Fruit fly (Drosophila melanogaster) whole organism, prepupa: ENCODE results near the gene CG33169.
A peak's percentile ranks its signal among the peaks of the same experiment; 100 is the strongest.

Experiments used
- Blimp-1 ChIP-seq: fragments of 200-800 bp; sonication (Bioruptor generic); optimal IDR thresholded peaks from 3 replicates; lab custom pipeline; 2017; ENCODE audit warnings: missing biosample characterization, missing genetic modification characterization, mild to moderate bottlenecking, moderate library complexity, missing genetic modification reagents
- CG10631 ChIP-seq: fragments of 200-800 bp; sonication (Bioruptor generic); optimal IDR thresholded peaks from 2 replicates; lab custom pipeline; 2016; ENCODE audit warnings: missing biosample characterization, missing genetic modification characterization
- CG10669 ChIP-seq: fragments of 200-800 bp; sonication (Bioruptor generic); optimal IDR thresholded peaks from 3 replicates; lab custom pipeline; 2018; ENCODE audit warnings: missing biosample characterization, mild to moderate bottlenecking, missing genetic modification characterization, moderate library complexity
- CG11762 ChIP-seq: fragments of 200-800 bp; sonication (Bioruptor generic); optimal IDR thresholded peaks from 3 replicates; lab custom pipeline; 2016; ENCODE audit warnings: missing biosample characterization, missing genetic modification characterization; ENCODE audit not compliant: insufficient read depth
- CG11902 ChIP-seq: fragments of 200-800 bp; sonication (Bioruptor generic); optimal IDR thresholded peaks from 3 replicates; lab custom pipeline; 2016; ENCODE audit warnings: missing biosample characterization, missing genetic modification characterization
- CG15336 ChIP-seq: fragments of 200-800 bp; sonication (Bioruptor generic); IDR thresholded peaks from 2 replicates; pipeline ENCODE4 v1.3.6; 2022; ENCODE audit warnings: missing biosample characterization, missing genetic modification characterization
- CG1621 ChIP-seq: fragments of 200-800 bp; sonication (Bioruptor generic); optimal IDR thresholded peaks from 3 replicates; lab custom pipeline; 2018; ENCODE audit warnings: missing biosample characterization, mild to moderate bottlenecking, missing genetic modification characterization
- CG16779 ChIP-seq: fragments of 200-800 bp; sonication (Bioruptor generic); optimal IDR thresholded peaks from 3 replicates; lab custom pipeline; 2017; ENCODE audit warnings: missing biosample characterization, mild to moderate bottlenecking, missing genetic modification characterization
- CG3032 ChIP-seq: fragments of 200-800 bp; optimal IDR thresholded peaks from 2 replicates; lab custom pipeline; 2019; ENCODE audit warnings: missing biosample characterization, mild to moderate bottlenecking, missing genetic modification characterization, moderate library complexity
- CG31627 ChIP-seq: fragments of 200-800 bp; sonication (Bioruptor generic); optimal IDR thresholded peaks from 3 replicates; lab custom pipeline; 2016; ENCODE audit warnings: missing biosample characterization, missing genetic modification characterization
- CG34406 ChIP-seq: fragments of 200-800 bp; sonication (Bioruptor generic); optimal IDR thresholded peaks from 3 replicates; lab custom pipeline; 2016; ENCODE audit warnings: missing biosample characterization, missing genetic modification characterization
- CG3919 ChIP-seq: fragments of 200-800 bp; sonication (Bioruptor generic); optimal IDR thresholded peaks from 3 replicates; lab custom pipeline; 2016; ENCODE audit warnings: missing biosample characterization, missing genetic modification characterization
- CG6163 ChIP-seq: fragments of 200-800 bp; sonication (Bioruptor generic); IDR thresholded peaks from 3 replicates; pipeline ENCODE4 v1.3.6; 2022; ENCODE audit warnings: missing biosample characterization, missing genetic modification characterization
- CG6276 ChIP-seq: fragments of 200-800 bp; sonication (Bioruptor generic); optimal IDR thresholded peaks from 2 replicates; lab custom pipeline; 2017; ENCODE audit warnings: missing biosample characterization, mild to moderate bottlenecking, missing genetic modification characterization
- CG6792 ChIP-seq: fragments of 200-800 bp; sonication (Bioruptor generic); optimal IDR thresholded peaks from 3 replicates; lab custom pipeline; 2016; ENCODE audit warnings: missing biosample characterization, missing genetic modification characterization
- CG6808 ChIP-seq: fragments of 200-800 bp; sonication (Bioruptor generic); optimal IDR thresholded peaks from 3 replicates; lab custom pipeline; 2017; ENCODE audit warnings: missing biosample characterization, missing genetic modification characterization, mild to moderate bottlenecking, moderate library complexity, missing genetic modification reagents
- CG7368 ChIP-seq: fragments of 200-800 bp; sonication (Bioruptor generic); optimal IDR thresholded peaks from 3 replicates; lab custom pipeline; 2016; ENCODE audit warnings: missing biosample characterization, missing genetic modification characterization
- CG8319 ChIP-seq: fragments of 200-800 bp; sonication (Bioruptor generic); optimal IDR thresholded peaks from 3 replicates; lab custom pipeline; 2016; ENCODE audit warnings: missing biosample characterization, missing genetic modification characterization
- CG8632 ChIP-seq: fragments of 200-800 bp; sonication (Bioruptor generic); optimal IDR thresholded peaks from 3 replicates; lab custom pipeline; 2016; ENCODE audit warnings: missing biosample characterization, missing genetic modification characterization
- CG9139 ChIP-seq: fragments of 200-800 bp; sonication (Bioruptor generic); optimal IDR thresholded peaks from 3 replicates; lab custom pipeline; 2017; ENCODE audit warnings: missing biosample characterization, mild to moderate bottlenecking, missing genetic modification characterization
- Eip75B ChIP-seq: fragments of 200-800 bp; sonication (Bioruptor generic); optimal IDR thresholded peaks from 3 replicates; lab custom pipeline; 2016; ENCODE audit warnings: missing biosample characterization, missing genetic modification characterization
- Eip78C ChIP-seq: fragments of 200-800 bp; sonication (Bioruptor generic); peaks from one replicate; lab custom pipeline; 2016; ENCODE audit warnings: missing biosample characterization, missing genetic modification characterization
- Eip93F ChIP-seq: fragments of 200-800 bp; sonication (Bioruptor generic); optimal IDR thresholded peaks from 2 replicates; lab custom pipeline; 2016; ENCODE audit warnings: missing biosample characterization, mild to moderate bottlenecking, missing genetic modification characterization
- Ets21C ChIP-seq: fragments of 200-800 bp; sonication (Bioruptor generic); optimal IDR thresholded peaks from 3 replicates; lab custom pipeline; 2016; ENCODE audit warnings: missing biosample characterization, missing genetic modification characterization
- Ets96B ChIP-seq: fragments of 200-800 bp; optimal IDR thresholded peaks from 2 replicates; lab custom pipeline; 2019; ENCODE audit warnings: missing biosample characterization, mild to moderate bottlenecking, missing genetic modification characterization, moderate library complexity
- Gug ChIP-seq: fragments of 200-800 bp; sonication (Bioruptor generic); IDR thresholded peaks from 2 replicates; pipeline ENCODE4 v1.3.6; 2022; ENCODE audit warnings: missing biosample characterization, missing genetic modification characterization
- Hr39 ChIP-seq: fragments of 200-800 bp; sonication (Bioruptor generic); optimal IDR thresholded peaks from 2 replicates; lab custom pipeline; 2016; ENCODE audit warnings: missing biosample characterization, missing genetic modification characterization
- Hr4 ChIP-seq: fragments of 200-800 bp; sonication (Bioruptor generic); optimal IDR thresholded peaks from 3 replicates; lab custom pipeline; 2016; ENCODE audit warnings: missing biosample characterization, missing genetic modification characterization
- OdsH ChIP-seq: fragments of 200-800 bp; sonication (Bioruptor generic); optimal IDR thresholded peaks from 3 replicates; lab custom pipeline; 2016; ENCODE audit warnings: missing biosample characterization, missing genetic modification characterization
- Smox ChIP-seq: fragments of 200-800 bp; sonication (Bioruptor generic); optimal IDR thresholded peaks from 3 replicates; lab custom pipeline; 2016; ENCODE audit warnings: missing biosample characterization, missing genetic modification characterization
- Sox102F ChIP-seq: fragments of 200-800 bp; sonication (Bioruptor generic); optimal IDR thresholded peaks from 2 replicates; lab custom pipeline; 2016; ENCODE audit warnings: missing biosample characterization, mild to moderate bottlenecking, missing genetic modification characterization
- Sox14 ChIP-seq: fragments of 200-800 bp; sonication (Bioruptor generic); optimal IDR thresholded peaks from 3 replicates; lab custom pipeline; 2016; ENCODE audit warnings: missing biosample characterization, missing genetic modification characterization
- achi ChIP-seq: fragments of 200-800 bp; sonication (Bioruptor generic); optimal IDR thresholded peaks from 3 replicates; lab custom pipeline; 2016; ENCODE audit warnings: missing biosample characterization, missing genetic modification characterization
- cyc ChIP-seq: fragments of 200-800 bp; sonication (Bioruptor generic); optimal IDR thresholded peaks from 3 replicates; lab custom pipeline; 2016; ENCODE audit warnings: missing biosample characterization, missing genetic modification characterization
- dac ChIP-seq: fragments of 200-800 bp; sonication (Bioruptor generic); optimal IDR thresholded peaks from 2 replicates; lab custom pipeline; 2017; ENCODE audit warnings: missing biosample characterization, mild to moderate bottlenecking, missing genetic modification characterization
- dsx ChIP-seq: fragments of 200-800 bp; optimal IDR thresholded peaks from 3 replicates; lab custom pipeline; 2019; ENCODE audit warnings: missing biosample characterization, mild to moderate bottlenecking, missing genetic modification characterization, moderate library complexity; ENCODE audit not compliant: poor library complexity, severe bottlenecking
- eg ChIP-seq: fragments of 200-800 bp; sonication (Bioruptor generic); IDR thresholded peaks from 3 replicates; pipeline ENCODE4 v1.3.6; 2022; ENCODE audit warnings: missing biosample characterization, missing genetic modification characterization
- esn ChIP-seq: fragments of 200-800 bp; sonication (Bioruptor generic); optimal IDR thresholded peaks from 2 replicates; lab custom pipeline; 2016; ENCODE audit warnings: missing biosample characterization, mild to moderate bottlenecking, missing genetic modification characterization, moderate library complexity
- fd59A ChIP-seq: fragments of 200-800 bp; sonication (Bioruptor generic); optimal IDR thresholded peaks from 2 replicates; lab custom pipeline; 2017; ENCODE audit warnings: missing biosample characterization, mild to moderate bottlenecking, missing genetic modification characterization, missing genetic modification reagents
- lz ChIP-seq: fragments of 200-800 bp; sonication (Bioruptor generic); optimal IDR thresholded peaks from 3 replicates; lab custom pipeline; 2016; ENCODE audit warnings: missing biosample characterization, missing genetic modification characterization
- net ChIP-seq: fragments of 200-800 bp; sonication (Bioruptor generic); optimal IDR thresholded peaks from 3 replicates; lab custom pipeline; 2016; ENCODE audit warnings: missing biosample characterization, missing genetic modification characterization
- pdm3 ChIP-seq: fragments of 200-800 bp; sonication (Bioruptor generic); optimal IDR thresholded peaks from 3 replicates; lab custom pipeline; 2016; ENCODE audit warnings: missing biosample characterization, missing genetic modification characterization
- spab ChIP-seq: fragments of 200-800 bp; sonication (Bioruptor generic); optimal IDR thresholded peaks from 2 replicates; lab custom pipeline; 2017; ENCODE audit warnings: missing biosample characterization, mild to moderate bottlenecking, missing genetic modification characterization, missing genetic modification reagents
- ss ChIP-seq, 2 experiments: fragments of 200-800 bp; sonication (Bioruptor generic); optimal IDR thresholded peaks; 2 replicates in 1 of 2; 3 replicates in 1 of 2; lab custom pipeline; 2017 to 2018; ENCODE audit warnings: mild to moderate bottlenecking in 2 of 2, missing biosample characterization in 2 of 2, missing genetic modification characterization in 2 of 2, moderate library complexity in 1 of 2
- svp ChIP-seq: fragments of 200-800 bp; sonication (Bioruptor generic); peaks from one replicate; lab custom pipeline; 2016; ENCODE audit warnings: missing biosample characterization, missing genetic modification characterization
- vri ChIP-seq: fragments of 200-800 bp; sonication (Bioruptor generic); optimal IDR thresholded peaks from 3 replicates; lab custom pipeline; 2016; ENCODE audit warnings: missing biosample characterization, mild to moderate bottlenecking, missing genetic modification characterization

Gene CG33169

dm6 chr3L:22839726-22840228, 23.9 kb upstream of the CG33169 start (continued):
- TF ChIP-seq fd59A, result peak; percentile 46
- TF ChIP-seq CG8632, result peak; percentile 1
- peak; percentile 46 for TF ChIP-seq Ets96B (tag; lab: Kevin White, UChicago)
- TF ChIP-seq svp, result peak; percentile 87
- peak; percentile 12 for TF ChIP-seq achi
- TF ChIP-seq CG15336, result 0 out of 2 replicates have a peak, but pooled peaks have one; percentile 17
- TF ChIP-seq eg (GFP tag; lab: Robert Waterston, UW), result peak; percentile 57
- TF ChIP-seq vri (GFP tag; lab: Kevin White, UChicago), result peak; percentile 72
- peak; percentile 11 for TF ChIP-seq CG16779
- TF ChIP-seq cyc (GFP tag; lab: Kevin White, UChicago), result no peak
- peak; percentile 24 for TF ChIP-seq Eip75B (GFP tag; lab: Kevin White, UChicago)
- TF ChIP-seq Blimp-1 (GFP tag; lab: Kevin White, UChicago), result peak; percentile 72
- peak; percentile 13 for TF ChIP-seq dac (GFP tag; lab: Kevin White, UChicago)
- TF ChIP-seq Hr39 (GFP tag; lab: Kevin White, UChicago), result no peak
- TF ChIP-seq lz, result no peak
- peak; percentile 26 for TF ChIP-seq Sox14
- TF ChIP-seq Gug, result 0 out of 2 replicates have a peak, but pooled peaks have one; percentile 9
- TF ChIP-seq CG3919 (GFP tag; lab: Kevin White, UChicago), result peak; percentile 21
- TF ChIP-seq Hr4 (GFP tag; lab: Kevin White, UChicago), result no peak
- TF ChIP-seq CG7368 (GFP tag; lab: Kevin White, UChicago), result peak; percentile 44
- TF ChIP-seq Eip93F (GFP tag; lab: Kevin White, UChicago), result no peak
- TF ChIP-seq CG6808 (GFP tag; lab: Kevin White, UChicago), result peak; percentile 75
- TF ChIP-seq CG1621 (tag; lab: Kevin White, UChicago), result peak; percentile 73
- TF ChIP-seq, all 60 proteins: peak for 38

dm6 chr3L:22843094-22843493, 20.6 kb upstream of the CG33169 start:
- TF ChIP-seq svp (peak; percentile 55), CG34406 (GFP tag; lab: Kevin White, UChicago) (no peak), Eip78C (peak; percentile 40)

dm6 chr3L:22847679-22848118, 16.0 kb upstream of the CG33169 start:
- TF ChIP-seq CG16779 (peak; percentile 27), Smox (no peak), CG6163 (GFP tag; lab: Robert Waterston, UW) (0 out of 3 replicates have a peak, but pooled peaks have one; percentile 23), OdsH (GFP tag; lab: Kevin White, UChicago) (no peak), Ets96B (tag; lab: Kevin White, UChicago) (no peak), cyc (GFP tag; lab: Kevin White, UChicago) (no peak), spab (GFP tag; lab: Kevin White, UChicago) (no peak), CG11762 (GFP tag; lab: Kevin White, UChicago) (no peak), Eip75B (GFP tag; lab: Kevin White, UChicago) (no peak), ss (GFP tag; optimal IDR thresholded peaks at IDR 0.05; lab: Kevin White, UChicago) (peak; percentile 54 to 57), CG10631 (no peak), lz (no peak), CG10669 (GFP tag; lab: Kevin White, UChicago) (peak; percentile 3), CG6792 (no peak), dsx (GFP tag; lab: Kevin White, UChicago) (peak; percentile 63), dac (GFP tag; lab: Kevin White, UChicago) (no peak), CG11902 (GFP tag; lab: Kevin White, UChicago) (no peak), Gug (no peak), Eip78C (peak; percentile 82), CG9139 (GFP tag; lab: Kevin White, UChicago) (peak; percentile 31), CG6808 (GFP tag; lab: Kevin White, UChicago) (peak; percentile 64), CG6276 (GFP tag; lab: Kevin White, UChicago) (peak; percentile 32), CG3919 (GFP tag; lab: Kevin White, UChicago) (peak; percentile 1), esn (no peak), CG8632 (no peak), CG31627 (GFP tag; lab: Kevin White, UChicago) (no peak), pdm3 (GFP tag; lab: Kevin White, UChicago) (no peak), CG3032 (no peak), CG34406 (GFP tag; lab: Kevin White, UChicago) (no peak), CG8319 (no peak), svp (peak; percentile 67), Sox102F (no peak), net (GFP tag; lab: Kevin White, UChicago) (peak; percentile 25), Ets21C (GFP tag; lab: Kevin White, UChicago) (no peak)
